Worm (Caenorhabditis elegans): Measurements from ENCODE around the gene scd-2.

DNA sequence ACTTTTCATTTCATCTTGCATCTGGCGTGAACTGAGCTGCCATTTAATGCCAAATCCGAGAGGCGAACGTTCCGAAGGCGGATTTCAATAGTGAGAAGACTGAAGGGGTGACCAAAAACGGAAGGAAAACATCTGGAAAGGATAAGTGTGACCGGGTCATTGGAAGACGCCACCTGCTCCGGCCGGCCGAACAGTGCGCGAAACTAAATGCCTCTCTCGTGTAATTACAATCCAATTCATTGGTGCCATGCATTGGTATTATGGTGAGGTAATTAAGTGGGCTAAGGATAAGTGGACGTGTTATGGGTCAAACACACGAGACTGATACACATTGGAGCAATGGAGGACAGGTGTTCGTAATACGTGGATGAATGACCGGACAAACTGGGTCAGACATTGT is 51.5 kb downstream of the scd-2 start:
- TF ChIP-seq mep-1 (tag; optimal IDR thresholded peaks at IDR 0.05) = no peak
- no peak for TF ChIP-seq nhr-11 (tag; optimal IDR thresholded peaks at IDR 0.05)

Measured in whole organism, L1 larva.